Worm (Caenorhabditis elegans): ENCODE measurements around the gene T19C3.5.
A peak's percentile ranks its signal among the peaks of the same experiment; 100 is the strongest.

Gene T19C3.5

DNA sequence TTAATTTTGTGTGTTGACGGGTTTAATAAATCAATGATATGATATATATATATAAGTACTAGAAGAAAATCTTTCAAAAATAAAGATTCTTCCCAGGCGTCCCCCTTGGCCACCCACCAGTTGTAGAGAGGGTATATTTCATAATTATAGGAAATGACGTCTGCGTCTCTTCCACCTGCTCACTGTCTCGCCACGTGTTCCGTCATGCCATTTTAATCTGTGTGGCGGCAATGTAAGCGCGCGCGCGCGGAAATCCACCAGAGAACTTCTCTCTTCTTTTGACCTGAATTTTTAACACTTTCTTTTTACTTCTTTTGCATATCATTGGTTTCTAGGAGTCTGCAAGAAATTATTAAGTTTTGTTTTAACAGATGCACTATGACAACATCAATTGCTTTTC is 26.6 kb upstream of the T19C3.5 start:
- TF ChIP-seq ceh-22 (tag; optimal IDR thresholded peaks at IDR 0.05) (no peak), fkh-10 (GFP tag; optimal IDR thresholded peaks at IDR 0.05) (no peak), ceh-2 (tag; optimal IDR thresholded peaks at IDR 0.05) (no peak), hlh-30 (tag; optimal IDR thresholded peaks at IDR 0.05; ENCODE audit: insufficient read depth) (peak; percentile 4), ref-2 (tag; optimal IDR thresholded peaks at IDR 0.05) (peak; percentile 22)

DNA sequence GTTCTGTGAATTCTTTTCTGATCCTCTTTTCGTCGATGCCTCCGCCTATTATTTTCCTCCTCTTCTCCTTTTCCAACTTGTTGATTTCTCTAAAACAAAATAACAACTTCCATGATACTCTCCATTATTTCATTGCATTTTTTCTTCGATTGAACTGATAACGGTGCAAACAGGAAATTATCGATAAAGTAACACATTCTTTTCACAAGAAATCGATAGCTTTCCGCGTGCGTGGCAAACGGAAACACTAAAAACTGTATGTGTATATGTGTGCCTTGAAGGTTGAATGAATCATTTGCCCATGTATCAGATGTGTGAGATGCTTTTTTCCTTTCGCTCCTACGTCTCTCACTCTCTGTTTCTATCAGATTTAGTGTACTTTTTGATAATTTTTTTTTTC is 23.8 kb upstream of the T19C3.5 start:
- TF ChIP-seq syd-9 (tag; optimal IDR thresholded peaks at IDR 0.05) = no peak
- TF ChIP-seq elt-2 (tag; optimal IDR thresholded peaks at IDR 0.05) = peak; percentile 16

DNA sequence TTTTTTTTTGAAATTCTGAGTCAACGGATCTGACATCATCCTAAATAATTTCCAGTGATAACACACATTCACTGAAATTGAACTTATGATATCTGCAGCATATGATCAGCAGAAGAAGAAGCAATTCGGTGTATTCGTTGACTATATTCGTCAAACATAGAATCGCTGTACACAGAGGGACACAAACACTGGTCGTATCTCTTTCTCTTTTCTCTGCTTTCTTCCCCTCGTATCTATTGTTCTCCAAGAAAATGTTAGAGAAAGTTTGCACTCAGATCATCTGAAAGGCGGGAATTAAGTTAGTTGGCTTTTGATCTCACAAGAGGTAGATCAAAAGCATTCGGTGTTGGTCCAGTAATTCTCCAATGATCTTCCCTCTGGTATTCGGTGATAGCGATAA is 22.8 kb upstream of the T19C3.5 start:
- no peak for TF ChIP-seq C38D4.7 (GFP tag; optimal IDR thresholded peaks at IDR 0.05)
- no peak for TF ChIP-seq pros-1 (tag; optimal IDR thresholded peaks at IDR 0.05)
- no peak for TF ChIP-seq F13H6.1 (tag; optimal IDR thresholded peaks at IDR 0.05)
- TF ChIP-seq ama-1 (optimal IDR thresholded peaks at IDR 0.05) = no peak
- TF ChIP-seq fkh-6 (tag; optimal IDR thresholded peaks at IDR 0.05) = no peak
- no peak for TF ChIP-seq nhr-232 (tag; optimal IDR thresholded peaks at IDR 0.05)
- TF ChIP-seq fax-1 (tag; optimal IDR thresholded peaks at IDR 0.05) = no peak
- no peak for TF ChIP-seq ztf-16 (tag; optimal IDR thresholded peaks at IDR 0.05)
- no peak for TF ChIP-seq syd-9 (tag; optimal IDR thresholded peaks at IDR 0.05)
- TF ChIP-seq ttx-3 (tag; optimal IDR thresholded peaks at IDR 0.05) = no peak
- TF ChIP-seq sdc-2 (tag; optimal IDR thresholded peaks at IDR 0.05) = no peak
- no peak for TF ChIP-seq lin-11 (tag; optimal IDR thresholded peaks at IDR 0.05)
- TF ChIP-seq elt-4 (tag; optimal IDR thresholded peaks at IDR 0.05) = no peak
- TF ChIP-seq ceh-24 (tag; optimal IDR thresholded peaks at IDR 0.05) = no peak

DNA sequence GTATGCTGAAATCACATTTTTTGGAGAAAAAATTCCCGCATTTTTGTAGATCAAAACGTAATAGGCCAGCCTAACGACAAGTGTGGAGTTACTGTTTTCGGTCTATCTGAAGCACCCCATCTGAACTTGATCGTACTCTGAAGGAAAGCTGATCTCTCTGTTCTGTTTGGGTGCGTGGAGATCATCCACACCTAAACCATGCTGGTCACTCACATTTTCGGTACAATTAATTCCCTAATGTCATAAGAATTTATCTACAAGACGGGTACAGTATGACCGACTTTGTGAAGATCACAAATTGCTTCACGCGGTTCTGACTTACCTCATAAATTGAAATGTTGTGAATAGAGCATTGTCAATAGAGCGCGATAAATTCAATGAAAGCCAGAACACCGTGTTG is 22.2 kb upstream of the T19C3.5 start:
- TF ChIP-seq eyg-1 (tag; optimal IDR thresholded peaks at IDR 0.05) = no peak
- no peak for TF ChIP-seq C08G9.2 (tag; optimal IDR thresholded peaks at IDR 0.05)
- TF ChIP-seq pag-3 (tag; optimal IDR thresholded peaks at IDR 0.05; ENCODE audit: borderline replicate concordance) = no peak
- TF ChIP-seq ttx-3 (tag; optimal IDR thresholded peaks at IDR 0.05) = no peak

DNA sequence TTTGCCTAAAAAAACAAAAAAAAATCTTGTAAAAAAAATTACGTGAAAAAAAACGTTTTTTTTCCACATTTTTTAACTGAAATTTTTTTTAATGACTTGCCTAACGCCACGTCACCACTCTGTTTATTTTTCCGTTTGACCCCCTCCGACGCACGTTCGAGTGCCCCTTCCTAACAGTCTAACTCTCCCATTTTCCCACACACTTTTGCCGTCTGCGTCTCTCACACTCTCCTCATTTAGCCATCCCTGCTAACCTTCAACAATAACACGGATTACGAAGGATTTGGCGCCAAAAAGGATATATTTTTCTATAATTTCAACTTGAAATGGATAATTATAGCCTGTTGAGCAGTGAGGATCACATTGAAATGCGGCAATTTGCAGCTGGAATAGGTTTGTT is 19.5 kb upstream of the T19C3.5 start:
- TF ChIP-seq sdc-2 (tag; optimal IDR thresholded peaks at IDR 0.05) = no peak
- TF ChIP-seq pag-3 (tag; optimal IDR thresholded peaks at IDR 0.05; ENCODE audit: borderline replicate concordance) = no peak
- TF ChIP-seq ceh-45 (GFP tag; IDR thresholded peaks at IDR 0.05) = no peak
- TF ChIP-seq pha-2 (tag; optimal IDR thresholded peaks at IDR 0.05) = no peak
- TF ChIP-seq tbx-2 (tag; optimal IDR thresholded peaks at IDR 0.05) = peak; percentile 22
- peak; percentile 5 for TF ChIP-seq ceh-31 (tag; optimal IDR thresholded peaks at IDR 0.05)
- no peak for TF ChIP-seq odd-2 (tag; optimal IDR thresholded peaks at IDR 0.05)
- TF ChIP-seq ceh-22 (tag; optimal IDR thresholded peaks at IDR 0.05) = no peak
- no peak for TF ChIP-seq unc-42 (tag; optimal IDR thresholded peaks at IDR 0.05)
- TF ChIP-seq ceh-34 (tag; optimal IDR thresholded peaks at IDR 0.05) = peak; percentile 2
- TF ChIP-seq eyg-1 (tag; optimal IDR thresholded peaks at IDR 0.05) = peak; percentile 5

DNA sequence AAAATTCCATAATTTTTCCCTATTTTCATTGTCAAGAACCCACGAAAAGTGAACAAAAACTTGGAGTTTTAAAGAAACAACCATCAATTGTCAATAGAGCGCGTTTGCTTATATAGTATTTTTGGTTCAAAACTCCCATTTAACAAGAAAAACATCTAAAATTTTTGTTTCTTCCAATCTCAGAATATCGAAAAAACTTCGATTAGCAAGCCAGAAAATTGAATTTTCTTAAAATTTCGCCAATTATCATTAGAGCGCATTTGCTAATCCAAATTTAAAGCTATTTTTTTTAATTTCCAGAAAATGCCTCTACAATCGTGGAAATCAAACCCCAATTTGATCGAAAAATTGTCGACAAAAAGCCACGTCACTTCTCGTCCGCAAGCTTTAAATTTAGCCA is 18.7 kb upstream of the T19C3.5 start, which contains the start of gene orai-1:
TSS of gene orai-1 (plus strand) at position 301 of the 400 bp plus-strand sequence.
- TF ChIP-seq pqm-1 (tag; optimal IDR thresholded peaks at IDR 0.05) (no peak), ref-2 (tag; optimal IDR thresholded peaks at IDR 0.05) (no peak), ceh-30 (tag; optimal IDR thresholded peaks at IDR 0.05) (no peak), Y22D7AL.16 (tag; optimal IDR thresholded peaks at IDR 0.05) (no peak), fax-1 (tag; optimal IDR thresholded peaks at IDR 0.05) (no peak), npax-4 (tag; optimal IDR thresholded peaks at IDR 0.05) (no peak), unc-55 (GFP tag; optimal IDR thresholded peaks at IDR 0.05) (no peak), tbx-7 (tag; optimal IDR thresholded peaks at IDR 0.05) (no peak), elt-4 (tag; optimal IDR thresholded peaks at IDR 0.05) (no peak), madf-2 (tag; optimal IDR thresholded peaks at IDR 0.05) (no peak), ceh-2 (tag; optimal IDR thresholded peaks at IDR 0.05) (no peak)
